Worm (Caenorhabditis elegans): ENCODE measurements around the gene idh-1.

idh-1 gene

DNA sequence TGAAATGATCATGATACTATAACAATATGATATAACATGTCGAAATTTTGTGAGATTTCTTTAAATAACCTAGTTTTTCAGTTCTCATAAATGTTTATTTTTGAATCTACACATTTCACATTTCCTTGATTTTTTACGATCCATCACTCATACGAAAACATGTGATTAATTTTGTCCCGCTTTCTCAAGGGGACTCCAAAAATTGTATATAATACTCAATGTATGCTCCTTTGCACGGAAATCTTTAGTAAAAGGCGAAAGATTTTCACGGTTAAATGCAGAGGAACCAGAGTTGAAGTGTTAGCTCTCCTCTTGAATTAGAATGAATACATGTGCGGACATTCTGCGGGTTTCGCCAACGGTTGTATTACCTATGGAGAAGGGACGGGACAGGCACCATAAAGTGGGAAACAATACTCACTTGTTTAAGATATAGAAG is 23.5 kb upstream of the idh-1 start:
- TF ChIP-seq K12H6.12 (tag; optimal IDR thresholded peaks at IDR 0.05) (no peak), D2030.7 (GFP tag; IDR thresholded peaks at IDR 0.05) (peak; percentile 82), him-1 (tag; optimal IDR thresholded peaks at IDR 0.05) (peak; percentile 84), F55B11.4 (tag; optimal IDR thresholded peaks at IDR 0.05; ENCODE audit: borderline replicate concordance, insufficient read depth) (no peak), nhr-90 (tag; optimal IDR thresholded peaks at IDR 0.05) (no peak), pbrm-1 (GFP tag; IDR thresholded peaks at IDR 0.05) (peak; percentile 79), repo-1 (tag; optimal IDR thresholded peaks at IDR 0.05) (no peak), F23B12.7 (tag; optimal IDR thresholded peaks at IDR 0.05; ENCODE audit: insufficient read depth) (no peak), rcor-1 (GFP tag; IDR thresholded peaks at IDR 0.05) (peak; percentile 41; the same call in 1 of the 2 replicates), snpc-3.4 (tag; optimal IDR thresholded peaks at IDR 0.05) (peak; percentile 88), nhr-120 (GFP tag; IDR thresholded peaks at IDR 0.05) (no peak), let-526 (GFP tag; IDR thresholded peaks at IDR 0.05) (no peak), hmg-1.2 (GFP tag; IDR thresholded peaks at IDR 0.05) (peak; percentile 73), F39B2.1 (GFP tag; IDR thresholded peaks at IDR 0.05) (no peak), F52B5.7 (tag; optimal IDR thresholded peaks at IDR 0.05) (no peak), aptf-2 (GFP tag; conservative IDR thresholded peaks at IDR 0.05) (no peak), lag-1 (GFP tag; IDR thresholded peaks at IDR 0.05) (no peak), ztf-6 (GFP tag; IDR thresholded peaks at IDR 0.05) (no peak), rpc-1 (optimal IDR thresholded peaks at IDR 0.05) (no peak), rpc-1 (tag; optimal IDR thresholded peaks at IDR 0.05) (peak; percentile 9), lin-26 (GFP tag; IDR thresholded peaks at IDR 0.05) (peak; percentile 67), egl-18 (GFP tag; IDR thresholded peaks at IDR 0.05) (no peak), mxl-1 (tag; optimal IDR thresholded peaks at IDR 0.05) (no peak), nhr-80 (tag; optimal IDR thresholded peaks at IDR 0.05) (no peak), egrh-3 (GFP tag; IDR thresholded peaks at IDR 0.05) (no peak), snpc-1.3 (tag; optimal IDR thresholded peaks at IDR 0.05; ENCODE audit: insufficient read depth) (peak; percentile 81), Y79H2A.3 (GFP tag; conservative IDR thresholded peaks at IDR 0.05) (no peak), snpc-1.1 (tag; optimal IDR thresholded peaks at IDR 0.05; ENCODE audit: insufficient read depth) (peak; percentile 95), Y56A3A.18 (GFP tag; IDR thresholded peaks at IDR 0.05) (no peak), ceh-79 (tag; optimal IDR thresholded peaks at IDR 0.05) (no peak), snpc-4 (GFP tag; optimal IDR thresholded peaks at IDR 0.05) (peak; percentile 91), snpc-4 (tag; optimal IDR thresholded peaks at IDR 0.05) (peak; percentile 89 to 96 (median 93)), dox-1 (GFP tag; IDR thresholded peaks at IDR 0.05) (no peak), gei-17 (GFP tag; optimal IDR thresholded peaks at IDR 0.05) (no peak), attf-6 (GFP tag; IDR thresholded peaks at IDR 0.05) (peak; percentile 90; the same call in 1 of the 2 replicates), athp-1 (tag; optimal IDR thresholded peaks at IDR 0.05) (no peak), Y95B8A.8 (GFP tag; IDR thresholded peaks at IDR 0.05) (no peak), T26A5.8 (tag; optimal IDR thresholded peaks at IDR 0.05) (no peak), K11D2.4 (GFP tag; IDR thresholded peaks at IDR 0.05) (no peak), madf-10 (tag; optimal IDR thresholded peaks at IDR 0.05) (no peak), cebp-2 (GFP tag; IDR thresholded peaks at IDR 0.05) (no peak), B0019.2 (GFP tag; conservative IDR thresholded peaks at IDR 0.05) (0 out of 2 replicates have a peak, but pooled peaks have one; percentile 16), mes-4 (tag; optimal IDR thresholded peaks at IDR 0.05) (no peak), fkh-3 (tag; optimal IDR thresholded peaks at IDR 0.05) (no peak), Y67H2A.10 (GFP tag; conservative IDR thresholded peaks at IDR 0.05) (no peak), hlh-12 (tag; optimal IDR thresholded peaks at IDR 0.05) (no peak), nhr-27 (tag; optimal IDR thresholded peaks at IDR 0.05) (no peak), attf-3 (GFP tag; conservative IDR thresholded peaks at IDR 0.05) (0 out of 2 replicates have a peak, but pooled peaks have one; percentile 14), chd-7 (tag; optimal IDR thresholded peaks at IDR 0.05) (no peak), madf-3 (GFP tag; IDR thresholded peaks at IDR 0.05) (no peak)

Measured in whole organism, young adult.